Worm (Caenorhabditis elegans) whole organism, mixed stage, embryonic: ENCODE results near the gene tbx-36.

Source experiments
- M03D4.4 ChIP-seq: sonication (generic microtip); optimal IDR thresholded peaks from 2 replicates; lab custom pipeline; 2017; ENCODE audit warnings: mild to moderate bottlenecking, missing genetic modification characterization, missing compliant biosample characterization
- bed-3 ChIP-seq: fragments of 200-800 bp; sonication (Bioruptor generic); optimal IDR thresholded peaks from 3 replicates; lab custom pipeline; 2018; ENCODE audit warnings: mild to moderate bottlenecking, missing genetic modification characterization, moderate library complexity, missing compliant biosample characterization
- blmp-1 ChIP-seq: fragments of 150-350 bp; optimal IDR thresholded peaks from 2 replicates; lab custom pipeline; 2014; ENCODE audit warnings: missing biosample characterization, missing genetic modification characterization
- ceh-39 ChIP-seq: fragments of 150-350 bp; optimal IDR thresholded peaks from 2 replicates; lab custom pipeline; 2014; ENCODE audit warnings: missing biosample characterization, missing genetic modification characterization
- ceh-43 ChIP-seq: fragments of 200-800 bp; sonication (Bioruptor generic); optimal IDR thresholded peaks from 2 replicates; lab custom pipeline; 2018; ENCODE audit warnings: mild to moderate bottlenecking, missing genetic modification characterization, moderate library complexity, missing compliant biosample characterization
- ceh-83 ChIP-seq: fragments of 200-800 bp; sonication (Bioruptor generic); optimal IDR thresholded peaks from 2 replicates; lab custom pipeline; 2018; ENCODE audit warnings: mild to moderate bottlenecking, missing genetic modification characterization, missing compliant biosample characterization
- ces-1 ChIP-seq: fragments of 150-350 bp; optimal IDR thresholded peaks from 2 replicates; lab custom pipeline; 2014; ENCODE audit warnings: missing biosample characterization, missing genetic modification reagents, missing genetic modification characterization
- cnd-1 ChIP-seq: fragments of 200-800 bp; sonication (Bioruptor generic); optimal IDR thresholded peaks from 2 replicates; lab custom pipeline; 2018; ENCODE audit warnings: mild to moderate bottlenecking, missing genetic modification characterization, missing compliant biosample characterization
- drap-1 ChIP-seq: fragments of 200-800 bp; sonication (Bioruptor generic); optimal IDR thresholded peaks from 3 replicates; lab custom pipeline; 2018; ENCODE audit warnings: mild to moderate bottlenecking, missing genetic modification characterization, missing compliant biosample characterization
- elt-1 ChIP-seq: sonication (generic microtip); optimal IDR thresholded peaks from 2 replicates; lab custom pipeline; 2017; ENCODE audit warnings: missing genetic modification characterization, mild to moderate bottlenecking, missing compliant biosample characterization, antibody characterized with exemption, moderate library complexity, borderline replicate concordance; ENCODE audit not compliant: insufficient read depth
- elt-3 ChIP-seq: fragments of 150-350 bp; optimal IDR thresholded peaks from 2 replicates; lab custom pipeline; 2014; ENCODE audit warnings: missing biosample characterization, missing genetic modification characterization
- flh-1 ChIP-seq: fragments of 200-800 bp; sonication (Bioruptor generic); optimal IDR thresholded peaks from 2 replicates; lab custom pipeline; 2018; ENCODE audit warnings: mild to moderate bottlenecking, missing genetic modification characterization, moderate library complexity, missing compliant biosample characterization
- ham-2 ChIP-seq: fragments of 200-800 bp; sonication (Bioruptor generic); optimal IDR thresholded peaks from 2 replicates; lab custom pipeline; 2018; ENCODE audit warnings: mild to moderate bottlenecking, missing genetic modification characterization, missing compliant biosample characterization
- hlh-1 ChIP-seq: fragments of 150-350 bp; optimal IDR thresholded peaks from 2 replicates; lab custom pipeline; 2014; ENCODE audit warnings: missing biosample characterization, missing genetic modification reagents, missing genetic modification characterization
- lin-13 ChIP-seq: fragments of 150-350 bp; optimal IDR thresholded peaks from 2 replicates; lab custom pipeline; 2014; ENCODE audit warnings: missing biosample characterization, missing genetic modification characterization
- lin-32 ChIP-seq: fragments of 200-800 bp; sonication (Bioruptor generic); optimal IDR thresholded peaks from 2 replicates; lab custom pipeline; 2018; ENCODE audit warnings: mild to moderate bottlenecking, missing genetic modification characterization, missing compliant biosample characterization
- lsy-2 ChIP-seq: fragments of 150-350 bp; optimal IDR thresholded peaks from 2 replicates; lab custom pipeline; 2014; ENCODE audit warnings: missing biosample characterization, missing genetic modification characterization
- mab-5 ChIP-seq: fragments of 150-350 bp; optimal IDR thresholded peaks from 2 replicates; lab custom pipeline; 2014; ENCODE audit warnings: missing biosample characterization, missing genetic modification characterization
- mls-2 ChIP-seq: sonication (generic microtip); optimal IDR thresholded peaks from 2 replicates; lab custom pipeline; 2016; ENCODE audit warnings: mild to moderate bottlenecking, missing genetic modification characterization, moderate library complexity, missing compliant biosample characterization
- nhr-12 ChIP-seq: fragments of 150-350 bp; optimal IDR thresholded peaks from 2 replicates; lab custom pipeline; 2014; ENCODE audit warnings: missing biosample characterization, missing genetic modification characterization
- nhr-2 ChIP-seq: fragments of 150-350 bp; optimal IDR thresholded peaks from 2 replicates; lab custom pipeline; 2014; ENCODE audit warnings: missing biosample characterization, missing genetic modification characterization
- nhr-237 ChIP-seq: fragments of 150-350 bp; optimal IDR thresholded peaks from 2 replicates; lab custom pipeline; 2014; ENCODE audit warnings: missing biosample characterization, missing genetic modification characterization
- nhr-28 ChIP-seq: fragments of 150-350 bp; optimal IDR thresholded peaks from 2 replicates; lab custom pipeline; 2014; ENCODE audit warnings: missing biosample characterization, missing genetic modification characterization
- nhr-76 ChIP-seq: sonication (generic microtip); optimal IDR thresholded peaks from 2 replicates; lab custom pipeline; 2017; ENCODE audit warnings: missing biosample characterization, missing genetic modification characterization
- pha-4 ChIP-seq: fragments of 150-350 bp; optimal IDR thresholded peaks from 2 replicates; lab custom pipeline; 2018; ENCODE audit warnings: missing biosample characterization, missing genetic modification reagents, missing genetic modification characterization
- sem-2 ChIP-seq: fragments of 200-800 bp; sonication (Bioruptor generic); optimal IDR thresholded peaks from 2 replicates; lab custom pipeline; 2018; ENCODE audit warnings: mild to moderate bottlenecking, missing genetic modification characterization, missing compliant biosample characterization
- snpc-4 ChIP-seq: fragments of 150-350 bp; optimal IDR thresholded peaks from 2 replicates; lab custom pipeline; 2014; ENCODE audit warnings: missing biosample characterization, missing genetic modification characterization
- sptf-1 ChIP-seq: sonication (generic microtip); optimal IDR thresholded peaks from 2 replicates; lab custom pipeline; 2017; ENCODE audit warnings: mild to moderate bottlenecking, missing genetic modification characterization, moderate library complexity, missing compliant biosample characterization
- tbx-8 ChIP-seq: fragments of 200-800 bp; sonication (Bioruptor generic); optimal IDR thresholded peaks from 2 replicates; lab custom pipeline; 2018; ENCODE audit warnings: mild to moderate bottlenecking, missing genetic modification characterization, moderate library complexity, missing compliant biosample characterization
- unc-39 ChIP-seq: fragments of 150-350 bp; optimal IDR thresholded peaks from 2 replicates; lab custom pipeline; 2014; ENCODE audit warnings: missing biosample characterization, missing genetic modification characterization
- unc-62 ChIP-seq: fragments of 150-350 bp; optimal IDR thresholded peaks from 2 replicates; lab custom pipeline; 2014; ENCODE audit warnings: missing biosample characterization, missing genetic modification reagents, missing genetic modification characterization
- zip-8 ChIP-seq: fragments of 150-350 bp; optimal IDR thresholded peaks from 2 replicates; lab custom pipeline; 2014; ENCODE audit warnings: missing biosample characterization, missing genetic modification characterization
- ztf-11 ChIP-seq: fragments of 150-350 bp; optimal IDR thresholded peaks from 2 replicates; lab custom pipeline; 2014; ENCODE audit warnings: missing biosample characterization, missing genetic modification characterization

The tbx-36 gene

ce11 chrIV:11917886-11918285 lies 32.5 kb upstream of the tbx-36 start:
- TF ChIP-seq pha-4 (tag; lab: Kevin White, UChicago), result no peak
- TF ChIP-seq tbx-8 (GFP tag; lab: Kevin White, UChicago), result no peak
- TF ChIP-seq blmp-1, result no peak
- no peak for TF ChIP-seq nhr-76 (tag; lab: Kevin White, UChicago)
- TF ChIP-seq mab-5 (tag; lab: Kevin White, UChicago), result no peak
- no peak for TF ChIP-seq ztf-11
- no peak for TF ChIP-seq lsy-2 (tag; lab: Kevin White, UChicago)

- TF ChIP-seq lsy-2 (tag; lab: Kevin White, UChicago) (no peak), unc-39 (no peak)
Observed at ce11 chrIV:11919067-11919466, 31.3 kb upstream of the tbx-36 start.

ce11 chrIV:11922011-11922410 lies 28.4 kb upstream of the tbx-36 start, which contains the start of gene ZK822.1:
Gene ZK822.1, minus strand, starts transcription at chrIV:11922131.
- TF ChIP-seq nhr-12 (tag; lab: Kevin White, UChicago), result no peak
- no peak for TF ChIP-seq elt-1 (tag; lab: Kevin White, UChicago)
- TF ChIP-seq pha-4 (tag; lab: Kevin White, UChicago), result no peak
- peak; percentile 93 for TF ChIP-seq hlh-1 (tag; lab: Kevin White, UChicago)
- TF ChIP-seq mls-2 (tag; lab: Kevin White, UChicago), result no peak
- peak; percentile 18 for TF ChIP-seq unc-62 (GFP tag; lab: Kevin White, UChicago)
- no peak for TF ChIP-seq tbx-8 (GFP tag; lab: Kevin White, UChicago)
- TF ChIP-seq lin-13 (tag; lab: Kevin White, UChicago), result no peak
- no peak for TF ChIP-seq mab-5 (tag; lab: Kevin White, UChicago)
- no peak for TF ChIP-seq sptf-1 (tag; lab: Kevin White, UChicago)
- TF ChIP-seq nhr-237 (tag; lab: Kevin White, UChicago), result no peak
- TF ChIP-seq, all 35 proteins: peak for 2

- TF ChIP-seq cnd-1 (tag; lab: Kevin White, UChicago) (no peak), elt-3 (tag; lab: Kevin White, UChicago) (no peak)
Observed at ce11 chrIV:11923074-11923473, 27.3 kb upstream of the tbx-36 start, which contains the start of gene srlf-31. Gene srlf-31, minus strand, starts transcription at chrIV:11923174.

ce11 chrIV:11924092-11924491 lies 26.3 kb upstream of the tbx-36 start:
- no peak for TF ChIP-seq cnd-1 (tag; lab: Kevin White, UChicago)
- TF ChIP-seq nhr-2 (tag; lab: Kevin White, UChicago), result peak; percentile 32

- TF ChIP-seq hlh-1 (tag; lab: Kevin White, UChicago) (no peak), zip-8 (tag; lab: Kevin White, UChicago) (no peak), tbx-8 (GFP tag; lab: Kevin White, UChicago) (no peak)
Observed at ce11 chrIV:11925346-11926075, 24.9 kb upstream of the tbx-36 start, which contains the start of the genes srlf-33 and srlf-32. Gene srlf-33, minus strand, starts transcription at chrIV:11925446. Gene srlf-32, plus strand, starts transcription at chrIV:11926025.

- TF ChIP-seq elt-3 (tag; lab: Kevin White, UChicago) (no peak), blmp-1 (no peak), ceh-39 (no peak), ham-2 (peak; percentile 68), unc-39 (no peak), mls-2 (tag; lab: Kevin White, UChicago) (peak; percentile 59), drap-1 (peak; percentile 52), mab-5 (tag; lab: Kevin White, UChicago) (no peak), elt-1 (tag; lab: Kevin White, UChicago) (no peak), bed-3 (GFP tag; lab: Kevin White, UChicago) (no peak), flh-1 (GFP tag; lab: Kevin White, UChicago) (no peak), sptf-1 (tag; lab: Kevin White, UChicago) (peak; percentile 26), ceh-43 (GFP tag; lab: Kevin White, UChicago) (no peak), ztf-11 (no peak), lin-13 (tag; lab: Kevin White, UChicago) (no peak), M03D4.4 (peak; percentile 63), pha-4 (tag; lab: Kevin White, UChicago) (no peak), tbx-8 (GFP tag; lab: Kevin White, UChicago) (no peak), sem-2 (peak; percentile 58), lsy-2 (tag; lab: Kevin White, UChicago) (no peak), hlh-1 (tag; lab: Kevin White, UChicago) (no peak), ces-1 (GFP tag; lab: Kevin White, UChicago) (no peak), snpc-4 (tag; lab: Kevin White, UChicago) (no peak), zip-8 (tag; lab: Kevin White, UChicago) (no peak), cnd-1 (tag; lab: Kevin White, UChicago) (peak; percentile 35), ceh-83 (GFP tag; lab: Kevin White, UChicago) (peak; percentile 71), nhr-28 (tag; lab: Kevin White, UChicago) (no peak), unc-62 (GFP tag; lab: Kevin White, UChicago) (no peak), nhr-237 (tag; lab: Kevin White, UChicago) (no peak), lin-32 (GFP tag; lab: Kevin White, UChicago) (peak; percentile 32)
Observed at ce11 chrIV:11928388-11928787, 22.0 kb upstream of the tbx-36 start.
